Fruit fly (Drosophila melanogaster) whole organism, embryonic: ENCODE data around the gene CG18233.

Experiments used
- CG17328 ChIP-seq: fragments of 200-800 bp; sonication (Bioruptor generic); IDR thresholded peaks from 2 replicates; pipeline ENCODE4 v1.3.6; 2022; ENCODE audit warnings: missing biosample characterization, missing genetic modification characterization
- CG3163 ChIP-seq: fragments of 200-800 bp; sonication (Bioruptor generic); optimal IDR thresholded peaks from 3 replicates; lab custom pipeline; 2016; ENCODE audit warnings: missing biosample characterization, missing genetic modification characterization
- pum ChIP-seq: fragments of 200-800 bp; sonication (Bioruptor generic); optimal IDR thresholded peaks from 2 replicates; lab custom pipeline; 2016; ENCODE audit warnings: missing biosample characterization, missing genetic modification characterization

DNA sequence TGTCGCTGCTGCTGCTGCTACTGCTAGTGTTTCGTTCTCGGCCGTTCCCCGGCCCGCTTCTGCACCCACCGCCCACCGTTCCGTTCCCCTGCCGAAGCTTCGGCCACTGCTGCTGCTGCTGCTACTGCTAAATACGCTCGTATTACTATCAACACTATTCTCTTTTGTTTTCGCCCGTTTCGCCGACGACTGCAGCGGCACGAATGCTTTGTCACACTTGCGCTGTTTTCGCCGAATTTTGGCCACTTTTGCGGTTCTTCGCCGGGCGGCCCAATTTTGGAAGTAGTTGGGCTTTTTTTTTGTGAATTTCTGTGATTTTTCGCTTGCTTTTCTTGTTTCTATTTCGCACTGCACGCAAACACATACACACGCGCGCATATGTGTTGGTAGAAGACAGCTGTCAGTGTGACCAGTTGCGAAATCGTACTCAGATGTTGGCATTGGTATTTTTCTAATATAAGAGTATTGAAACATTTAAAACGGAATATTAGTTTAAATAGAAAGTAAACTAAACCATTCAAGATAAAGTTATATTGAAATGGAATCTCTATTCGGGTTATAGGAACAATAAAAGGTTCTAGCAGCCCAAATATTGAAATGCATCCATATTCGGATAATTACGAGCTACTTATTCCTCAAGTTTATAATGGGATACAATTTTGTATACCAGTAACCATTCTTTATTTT, 16.6 kb downstream of the CG18233 start, which contains the start of gene not:
- no peak for TF ChIP-seq CG3163
- TF ChIP-seq pum = no peak
- no peak for TF ChIP-seq CG17328 (GFP tag; lab: Robert Waterston, UW)
